Worm (Caenorhabditis elegans) whole organism, L1 larva: ENCODE results near the gene W05H9.4.

ENCODE experiments used
- C34B4.2 ChIP-seq: sonication (generic microtip); optimal IDR thresholded peaks from 2 replicates; lab custom pipeline; 2017; ENCODE audit warnings: mild to moderate bottlenecking, missing genetic modification characterization, missing compliant biosample characterization
- F16B12.6 ChIP-seq: fragments of 150-350 bp; optimal IDR thresholded peaks from 2 replicates; lab custom pipeline; 2014; ENCODE audit warnings: missing biosample characterization, missing genetic modification characterization
- ama-1 ChIP-seq: fragments of 150-350 bp; optimal IDR thresholded peaks from 2 replicates; lab custom pipeline; 2014
- blmp-1 ChIP-seq: fragments of 150-350 bp; optimal IDR thresholded peaks from 2 replicates; lab custom pipeline; 2014; ENCODE audit warnings: missing biosample characterization, missing genetic modification characterization
- ceh-63 ChIP-seq: fragments of 200-800 bp; sonication (Bioruptor generic); optimal IDR thresholded peaks from 2 replicates; lab custom pipeline; 2018; ENCODE audit warnings: mild to moderate bottlenecking, missing genetic modification characterization, missing compliant biosample characterization
- ceh-90 ChIP-seq: sonication (generic microtip); optimal IDR thresholded peaks from 2 replicates; lab custom pipeline; 2016; ENCODE audit warnings: missing genetic modification characterization, missing compliant biosample characterization
- dsc-1 ChIP-seq: sonication (generic microtip); optimal IDR thresholded peaks from 2 replicates; lab custom pipeline; 2016; ENCODE audit warnings: mild to moderate bottlenecking, missing genetic modification characterization, missing compliant biosample characterization
- efl-1 ChIP-seq, 4 experiments: fragments of 150-350 bp; optimal IDR thresholded peaks in 3 of 4; peaks in 1 of 4; 1 replicate in 1 of 4; 2 replicates in 3 of 4; lab custom pipeline; 2014; ENCODE audit warnings: missing biosample characterization in 2 of 4, missing genetic modification characterization in 2 of 4, missing genetic modification reagents in 2 of 4
- efl-3 ChIP-seq: fragments of 200-800 bp; sonication (Bioruptor generic); optimal IDR thresholded peaks from 2 replicates; lab custom pipeline; 2018; ENCODE audit warnings: mild to moderate bottlenecking, missing genetic modification characterization, missing compliant biosample characterization
- elt-3 ChIP-seq, 6 experiments: fragments of 150-350 bp in 1 of 6; sonication (generic microtip); optimal IDR thresholded peaks; 2 replicates each; lab custom pipeline; 2017 to 2018; ENCODE audit warnings: missing biosample characterization in 6 of 6, missing genetic modification characterization in 6 of 6, inconsistent platforms in 1 of 6
- fkh-4 ChIP-seq: sonication (generic microtip); optimal IDR thresholded peaks from 2 replicates; lab custom pipeline; 2016; ENCODE audit warnings: missing compliant biosample characterization, missing genetic modification characterization, borderline replicate concordance
- fkh-8 ChIP-seq: sonication (generic microtip); optimal IDR thresholded peaks from 2 replicates; lab custom pipeline; 2016; ENCODE audit warnings: mild to moderate bottlenecking, missing genetic modification characterization, missing compliant biosample characterization
- fos-1 ChIP-seq: fragments of 150-350 bp; optimal IDR thresholded peaks from 2 replicates; lab custom pipeline; 2014; ENCODE audit warnings: missing biosample characterization, missing genetic modification characterization
- hpl-2 ChIP-seq: fragments of 150-350 bp; optimal IDR thresholded peaks from 2 replicates; lab custom pipeline; 2014; ENCODE audit warnings: missing biosample characterization, missing genetic modification reagents, missing genetic modification characterization
- irx-1 ChIP-seq: sonication (generic microtip); optimal IDR thresholded peaks from 2 replicates; lab custom pipeline; 2016; ENCODE audit warnings: missing genetic modification characterization, missing compliant biosample characterization
- jun-1 ChIP-seq: fragments of 150-350 bp; optimal IDR thresholded peaks from 2 replicates; lab custom pipeline; 2014; ENCODE audit warnings: missing biosample characterization, missing genetic modification reagents, missing genetic modification characterization
- lin-13 ChIP-seq: fragments of 150-350 bp; optimal IDR thresholded peaks from 2 replicates; lab custom pipeline; 2014; ENCODE audit warnings: missing biosample characterization, missing genetic modification reagents, missing genetic modification characterization
- lin-14 ChIP-seq: fragments of 200-800 bp; sonication (Bioruptor generic); optimal IDR thresholded peaks from 2 replicates; lab custom pipeline; 2018; ENCODE audit warnings: mild to moderate bottlenecking, missing genetic modification characterization, moderate library complexity, missing compliant biosample characterization
- lin-15B ChIP-seq: fragments of 150-350 bp; sonication (generic microtip); optimal IDR thresholded peaks from 3 replicates; lab custom pipeline; 2014; ENCODE audit warnings: missing biosample characterization, missing genetic modification characterization
- lsy-2 ChIP-seq, 2 experiments: fragments of 150-350 bp; optimal IDR thresholded peaks; 2 replicates each; lab custom pipeline; 2014; ENCODE audit warnings: missing biosample characterization in 2 of 2, missing genetic modification characterization in 2 of 2
- mdl-1 ChIP-seq, 2 experiments: fragments of 150-350 bp; optimal IDR thresholded peaks; 2 replicates each; lab custom pipeline; 2014 to 2017; ENCODE audit warnings: missing biosample characterization in 2 of 2, missing genetic modification characterization in 2 of 2, inconsistent platforms in 1 of 2
- nhr-19 ChIP-seq: fragments of 200-800 bp; sonication (Bioruptor generic); conservative IDR thresholded peaks from 2 replicates; pipeline ENCODE4 v1.3.6; 2022; ENCODE audit warnings: missing genetic modification characterization, missing compliant biosample characterization
- nhr-20 ChIP-seq: sonication (generic microtip); optimal IDR thresholded peaks from 2 replicates; lab custom pipeline; 2016; ENCODE audit warnings: mild to moderate bottlenecking, missing genetic modification characterization, missing compliant biosample characterization
- nhr-28 ChIP-seq: fragments of 150-350 bp; optimal IDR thresholded peaks from 2 replicates; lab custom pipeline; 2014; ENCODE audit warnings: missing biosample characterization, missing genetic modification characterization
- nhr-47 ChIP-seq: sonication (generic microtip); optimal IDR thresholded peaks from 2 replicates; lab custom pipeline; 2016; ENCODE audit warnings: mild to moderate bottlenecking, missing genetic modification characterization, moderate library complexity, missing compliant biosample characterization
- nhr-76 ChIP-seq: sonication (generic microtip); optimal IDR thresholded peaks from 2 replicates; lab custom pipeline; 2017; ENCODE audit warnings: missing biosample characterization, missing genetic modification characterization
- nhr-77 ChIP-seq: fragments of 150-350 bp; optimal IDR thresholded peaks from 2 replicates; lab custom pipeline; 2014; ENCODE audit warnings: missing biosample characterization, missing genetic modification characterization
- nhr-85 ChIP-seq: sonication (generic microtip); peaks from one replicate; lab custom pipeline; 2016; ENCODE audit warnings: missing genetic modification characterization, inconsistent platforms, missing compliant biosample characterization
- pag-3 ChIP-seq: sonication (generic microtip); optimal IDR thresholded peaks from 2 replicates; lab custom pipeline; 2017; ENCODE audit warnings: missing genetic modification characterization, mild to moderate bottlenecking, missing compliant biosample characterization, antibody characterized with exemption, borderline replicate concordance; ENCODE audit not compliant: insufficient read depth
- rnt-1 ChIP-seq: sonication (generic microtip); optimal IDR thresholded peaks from 2 replicates; lab custom pipeline; 2016; ENCODE audit warnings: mild to moderate bottlenecking, missing genetic modification characterization, moderate library complexity, missing compliant biosample characterization
- skn-1 ChIP-seq: fragments of 150-350 bp; optimal IDR thresholded peaks from 2 replicates; lab custom pipeline; 2014; ENCODE audit warnings: missing biosample characterization, missing genetic modification characterization
- snpc-4 ChIP-seq: fragments of 150-350 bp; optimal IDR thresholded peaks from 2 replicates; lab custom pipeline; 2014; ENCODE audit warnings: missing biosample characterization, missing genetic modification characterization
- snu-23 ChIP-seq: sonication (generic microtip); optimal IDR thresholded peaks from 2 replicates; lab custom pipeline; 2016; ENCODE audit warnings: missing genetic modification characterization, missing compliant biosample characterization
- swsn-7 ChIP-seq: sonication (generic microtip); optimal IDR thresholded peaks from 2 replicates; lab custom pipeline; 2016; ENCODE audit warnings: missing genetic modification characterization, missing compliant biosample characterization
- tbx-2 ChIP-seq: sonication (generic microtip); optimal IDR thresholded peaks from 2 replicates; lab custom pipeline; 2016; ENCODE audit warnings: missing genetic modification characterization, missing compliant biosample characterization
- unc-86 ChIP-seq: sonication (generic microtip); optimal IDR thresholded peaks from 2 replicates; lab custom pipeline; 2016; ENCODE audit warnings: missing genetic modification characterization, missing compliant biosample characterization
- unc-98 ChIP-seq: fragments of 200-800 bp; sonication (Bioruptor generic); IDR thresholded peaks from 2 replicates; pipeline ENCODE4 v1.3.6; 2022; ENCODE audit warnings: missing genetic modification characterization, missing compliant biosample characterization
- zag-1 ChIP-seq: fragments of 150-350 bp; optimal IDR thresholded peaks from 2 replicates; lab custom pipeline; 2014; ENCODE audit warnings: missing biosample characterization, missing genetic modification characterization
- ztf-4 ChIP-seq: fragments of 150-350 bp; optimal IDR thresholded peaks from 2 replicates; lab custom pipeline; 2014; ENCODE audit warnings: missing biosample characterization, missing genetic modification characterization

W05H9.4 gene

ce11 chrX:6219892-6220291 is 43.6 kb upstream of the W05H9.4 start (continued):
- TF ChIP-seq ama-1 (lab: Kevin White, UChicago): no peak
- peak; percentile 46 for TF ChIP-seq fkh-8 (tag; lab: Kevin White, UChicago)
- TF ChIP-seq unc-86 (tag; lab: Kevin White, UChicago): peak; percentile 45
- TF ChIP-seq ceh-90 (tag; lab: Kevin White, UChicago): no peak
- TF ChIP-seq nhr-20 (tag; lab: Kevin White, UChicago): peak; percentile 65
- peak; percentile 50 for TF ChIP-seq swsn-7 (tag; lab: Kevin White, UChicago)
- no peak for TF ChIP-seq nhr-76 (tag; lab: Kevin White, UChicago)
- peak; percentile 5; the same call in 1 of the 2 replicates for TF ChIP-seq unc-98 (GFP tag; lab: Robert Waterston, UW)
- TF ChIP-seq zag-1: no peak
- TF ChIP-seq nhr-19 (GFP tag; lab: Robert Waterston, UW): peak; percentile 72
- no peak for TF ChIP-seq blmp-1 (tag; lab: Kevin White, UChicago)
- TF ChIP-seq hpl-2 (GFP tag; lab: Kevin White, UChicago): no peak
- TF ChIP-seq ztf-4 (tag; lab: Kevin White, UChicago): no peak
- no peak for TF ChIP-seq lin-13
- peak; percentile 76 for TF ChIP-seq snu-23
- TF ChIP-seq jun-1 (tag; lab: Kevin White, UChicago): peak; percentile 23
- peak; percentile 77 for TF ChIP-seq rnt-1 (tag; lab: Kevin White, UChicago)
- peak; percentile 66 for TF ChIP-seq lin-14 (GFP tag; lab: Kevin White, UChicago)
- TF ChIP-seq nhr-28 (tag; lab: Kevin White, UChicago): no peak
- TF ChIP-seq nhr-47 (tag; lab: Kevin White, UChicago): peak; percentile 75
- peak; percentile 74 for TF ChIP-seq nhr-85 (tag; lab: Kevin White, UChicago)
- TF ChIP-seq lsy-2 (tag; optimal IDR thresholded peaks at IDR 0.05; lab: Kevin White, UChicago): peak in 1 of 2 experiments; percentile 48
- TF ChIP-seq nhr-77 (tag; lab: Kevin White, UChicago): peak; percentile 14
- TF ChIP-seq elt-3 (tag; optimal IDR thresholded peaks at IDR 0.05; lab: Kevin White, UChicago): peak in 1 of 6 experiments; percentile 58
- peak; percentile 27 for TF ChIP-seq fos-1 (tag; lab: Kevin White, UChicago)
- no peak for TF ChIP-seq lin-15B (tag; lab: Kevin White, UChicago)
- no peak for TF ChIP-seq snpc-4 (tag; lab: Kevin White, UChicago)
- TF ChIP-seq irx-1 (tag; lab: Kevin White, UChicago): peak; percentile 52
- TF ChIP-seq mdl-1 (tag; optimal IDR thresholded peaks at IDR 0.05; lab: Kevin White, UChicago): peak in 1 of 2 experiments; percentile 52
- TF ChIP-seq efl-1 (optimal IDR thresholded peaks at IDR 0.05; lab: Kevin White, UChicago): peak in 1 of 2 experiments; percentile 14
- TF ChIP-seq efl-1 (GFP tag; optimal IDR thresholded peaks at IDR 0.05 in 1 of 2; lab: Kevin White, UChicago): peak in 1 of 2 experiments; percentile 91
- TF ChIP-seq, all 84 proteins: peak for 31

DNA sequence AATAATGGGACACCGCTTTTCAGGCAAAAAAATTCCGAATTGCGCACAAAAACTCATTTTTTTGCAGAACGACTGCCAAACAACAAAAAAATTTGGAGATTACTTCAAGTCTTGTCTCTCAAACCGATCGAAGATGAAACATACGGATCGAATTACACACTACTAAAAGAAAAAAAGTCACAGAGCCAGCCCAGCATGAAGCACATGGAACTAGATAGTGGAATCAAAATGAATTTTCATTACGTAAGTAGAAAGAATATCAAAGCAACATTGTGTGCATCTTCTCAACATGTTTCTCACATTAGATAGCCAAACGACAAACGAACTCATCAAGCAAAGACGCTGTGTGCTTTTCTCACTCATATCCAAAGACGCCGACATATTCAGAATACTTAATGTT is 42.4 kb upstream of the W05H9.4 start:
- TF ChIP-seq unc-98 (GFP tag; lab: Robert Waterston, UW): no peak
- TF ChIP-seq skn-1: no peak
- TF ChIP-seq dsc-1 (tag; lab: Kevin White, UChicago): peak; percentile 96
- peak; percentile 61 for TF ChIP-seq fkh-4

ce11 chrX:6224841-6225240 is 38.6 kb upstream of the W05H9.4 start:
- TF ChIP-seq tbx-2 (tag; lab: Kevin White, UChicago) (no peak), lin-15B (tag; lab: Kevin White, UChicago) (no peak), efl-3 (GFP tag; lab: Kevin White, UChicago) (no peak), lin-14 (GFP tag; lab: Kevin White, UChicago) (peak; percentile 41), unc-98 (GFP tag; lab: Robert Waterston, UW) (no peak), rnt-1 (tag; lab: Kevin White, UChicago) (peak; percentile 22), C34B4.2 (tag; lab: Kevin White, UChicago) (no peak), F16B12.6 (tag; lab: Kevin White, UChicago) (no peak), pag-3 (tag; lab: Kevin White, UChicago) (no peak), ceh-63 (no peak)
